Fruit fly (Drosophila melanogaster) whole organism, embryonic: ENCODE data around the gene CG5535.
A peak's percentile ranks its signal among the peaks of the same experiment; 100 is the strongest.

Experiments used
- Atf-2 ChIP-seq: fragments of 200-800 bp; sonication (Bioruptor generic); optimal IDR thresholded peaks from 2 replicates; lab custom pipeline; 2016; ENCODE audit warnings: missing biosample characterization, missing genetic modification characterization
- CG10209 ChIP-seq: fragments of 200-800 bp; sonication (Bioruptor generic); optimal IDR thresholded peaks from 3 replicates; lab custom pipeline; 2017; ENCODE audit warnings: missing biosample characterization, mild to moderate bottlenecking, missing genetic modification characterization, missing genetic modification reagents
- CG10321 ChIP-seq: fragments of 200-800 bp; sonication (Bioruptor generic); IDR thresholded peaks from 2 replicates; pipeline ENCODE4 v1.3.6; 2022; ENCODE audit warnings: missing biosample characterization, missing genetic modification characterization
- CG10959 ChIP-seq: fragments of 200-800 bp; sonication (Bioruptor generic); IDR thresholded peaks from 2 replicates; pipeline ENCODE4 v1.3.6; 2022; ENCODE audit warnings: missing biosample characterization, missing genetic modification characterization
- CG12071 ChIP-seq: fragments of 200-800 bp; sonication (Bioruptor generic); optimal IDR thresholded peaks from 3 replicates; lab custom pipeline; 2018; ENCODE audit warnings: missing biosample characterization, mild to moderate bottlenecking, missing genetic modification characterization
- CG12155 ChIP-seq: fragments of 200-800 bp; sonication (Bioruptor generic); optimal IDR thresholded peaks from 3 replicates; lab custom pipeline; 2016; ENCODE audit warnings: missing biosample characterization, missing genetic modification characterization
- CG1233 ChIP-seq: fragments of 200-800 bp; sonication (Bioruptor generic); optimal IDR thresholded peaks from 4 replicates; lab custom pipeline; 2018; ENCODE audit warnings: missing biosample characterization, mild to moderate bottlenecking, missing genetic modification characterization
- CG14710 ChIP-seq: fragments of 200-800 bp; sonication (Bioruptor generic); optimal IDR thresholded peaks from 3 replicates; lab custom pipeline; 2019; ENCODE audit warnings: missing biosample characterization, mild to moderate bottlenecking, missing genetic modification characterization, moderate library complexity
- CG1647 ChIP-seq: fragments of 200-800 bp; sonication (Bioruptor generic); optimal IDR thresholded peaks from 3 replicates; lab custom pipeline; 2016; ENCODE audit warnings: missing biosample characterization, missing genetic modification characterization
- CG17328 ChIP-seq: fragments of 200-800 bp; sonication (Bioruptor generic); IDR thresholded peaks from 2 replicates; pipeline ENCODE4 v1.3.6; 2022; ENCODE audit warnings: missing biosample characterization, missing genetic modification characterization
- CG18262 ChIP-seq: fragments of 200-800 bp; optimal IDR thresholded peaks from 3 replicates; lab custom pipeline; 2019; ENCODE audit warnings: missing biosample characterization, mild to moderate bottlenecking, missing genetic modification characterization, moderate library complexity
- CG3163 ChIP-seq: fragments of 200-800 bp; sonication (Bioruptor generic); optimal IDR thresholded peaks from 3 replicates; lab custom pipeline; 2016; ENCODE audit warnings: missing biosample characterization, missing genetic modification characterization
- CG34224 ChIP-seq: fragments of 200-800 bp; sonication (Bioruptor generic); IDR thresholded peaks from 3 replicates; pipeline ENCODE4 v1.3.6; 2022; ENCODE audit warnings: missing biosample characterization, missing genetic modification characterization; ENCODE audit not compliant: partially characterized antibody
- CG3995 ChIP-seq: fragments of 200-800 bp; sonication (Bioruptor generic); optimal IDR thresholded peaks from 3 replicates; lab custom pipeline; 2016; ENCODE audit warnings: missing biosample characterization, missing genetic modification characterization
- CG6813 ChIP-seq: fragments of 200-800 bp; sonication (Bioruptor generic); optimal IDR thresholded peaks from 2 replicates; lab custom pipeline; 2017; ENCODE audit warnings: missing biosample characterization, missing genetic modification characterization, mild to moderate bottlenecking, moderate library complexity, missing genetic modification reagents
- CG7357 ChIP-seq: fragments of 200-800 bp; sonication (Bioruptor generic); IDR thresholded peaks from 3 replicates; pipeline ENCODE4 v1.3.6; 2022; ENCODE audit warnings: missing biosample characterization, missing genetic modification characterization
- CG7745 ChIP-seq: fragments of 200-800 bp; sonication (Bioruptor generic); optimal IDR thresholded peaks from 2 replicates; lab custom pipeline; 2018; ENCODE audit warnings: missing biosample characterization, mild to moderate bottlenecking, missing genetic modification characterization, moderate library complexity
- CG8290 ChIP-seq, 3 experiments: fragments of 200-800 bp; sonication (Bioruptor generic); optimal IDR thresholded peaks; 2 replicates each; lab custom pipeline; 2016 to 2019; ENCODE audit warnings: missing biosample characterization in 3 of 3, missing genetic modification characterization in 3 of 3, mild to moderate bottlenecking in 2 of 3, moderate library complexity in 1 of 3
- CG9727 ChIP-seq: fragments of 200-800 bp; sonication (Bioruptor generic); optimal IDR thresholded peaks from 3 replicates; lab custom pipeline; 2017; ENCODE audit warnings: missing biosample characterization, mild to moderate bottlenecking, missing genetic modification characterization
- CG9817 ChIP-seq: fragments of 200-800 bp; sonication (Bioruptor generic); optimal IDR thresholded peaks from 2 replicates; lab custom pipeline; 2018; ENCODE audit warnings: missing biosample characterization, mild to moderate bottlenecking, missing genetic modification characterization, moderate library complexity
- CkIIα-i1 ChIP-seq: fragments of 200-800 bp; sonication (Bioruptor generic); IDR thresholded peaks from 2 replicates; pipeline ENCODE4 v1.3.6; 2022; ENCODE audit warnings: missing biosample characterization, missing genetic modification characterization
- Dfd ChIP-seq, 2 experiments: fragments of >200 bp; optimal IDR thresholded peaks; 2 replicates each; lab custom pipeline; 2017; ENCODE audit warnings: missing biosample characterization in 2 of 2, missing genetic modification characterization in 2 of 2
- Doc2 ChIP-seq: fragments of 200-800 bp; sonication (Bioruptor generic); IDR thresholded peaks from 2 replicates; pipeline ENCODE4 v1.3.6; 2022; ENCODE audit warnings: missing biosample characterization, missing genetic modification characterization
- Doc3 ChIP-seq: fragments of 200-800 bp; sonication (Bioruptor generic); IDR thresholded peaks from 3 replicates; pipeline ENCODE4 v1.3.6; 2022; ENCODE audit warnings: missing biosample characterization, missing genetic modification characterization; ENCODE audit not compliant: partially characterized antibody
- Fer3 ChIP-seq: fragments of 200-800 bp; sonication (Bioruptor generic); optimal IDR thresholded peaks from 2 replicates; lab custom pipeline; 2018; ENCODE audit warnings: missing biosample characterization, mild to moderate bottlenecking, missing genetic modification characterization, moderate library complexity
- GATAe ChIP-seq: fragments of 200-800 bp; sonication (Bioruptor generic); conservative IDR thresholded peaks from 2 replicates; pipeline ENCODE4 v1.3.6; 2022; ENCODE audit warnings: missing biosample characterization, missing genetic modification characterization
- H2.0 ChIP-seq: fragments of 200-800 bp; sonication (Bioruptor generic); IDR thresholded peaks from 2 replicates; pipeline ENCODE4 v1.3.6; 2022; ENCODE audit warnings: missing biosample characterization, missing genetic modification characterization
- Neu2 ChIP-seq: fragments of 200-800 bp; sonication (Bioruptor generic); optimal IDR thresholded peaks from 3 replicates; lab custom pipeline; 2016; ENCODE audit warnings: missing biosample characterization, missing genetic modification characterization, borderline replicate concordance
- Nf-YC ChIP-seq: fragments of 200-800 bp; optimal IDR thresholded peaks from 3 replicates; lab custom pipeline; 2019; ENCODE audit warnings: missing biosample characterization, mild to moderate bottlenecking, missing genetic modification characterization, moderate library complexity
- Opbp ChIP-seq: fragments of 200-800 bp; sonication (Bioruptor generic); IDR thresholded peaks from 3 replicates; pipeline ENCODE4 v1.3.6; 2022; ENCODE audit warnings: missing biosample characterization, missing genetic modification characterization; ENCODE audit not compliant: partially characterized antibody
- Ptx1 ChIP-seq: fragments of 200-800 bp; sonication (Bioruptor generic); IDR thresholded peaks from 2 replicates; pipeline ENCODE4 v1.3.6; 2022; ENCODE audit warnings: missing biosample characterization, missing genetic modification characterization
- Side ChIP-seq: fragments of 200-800 bp; sonication (Bioruptor generic); optimal IDR thresholded peaks from 2 replicates; lab custom pipeline; 2016; ENCODE audit warnings: missing biosample characterization, missing genetic modification characterization
- Vsx1 ChIP-seq: fragments of 200-800 bp; sonication (Bioruptor generic); optimal IDR thresholded peaks from 2 replicates; lab custom pipeline; 2017; ENCODE audit warnings: missing biosample characterization, mild to moderate bottlenecking, missing genetic modification characterization, missing genetic modification reagents
- YL-1 ChIP-seq: fragments of 200-800 bp; sonication (Bioruptor generic); optimal IDR thresholded peaks from 3 replicates; lab custom pipeline; 2017; ENCODE audit warnings: missing biosample characterization, mild to moderate bottlenecking, missing genetic modification characterization
- br ChIP-seq: fragments of >200 bp; optimal IDR thresholded peaks from 2 replicates; lab custom pipeline; 2017
- cad ChIP-seq: fragments of >200 bp; optimal IDR thresholded peaks from 2 replicates; lab custom pipeline; 2017; ENCODE audit warnings: missing biosample characterization, missing genetic modification characterization
- cas ChIP-seq: fragments of 200-800 bp; sonication (Bioruptor generic); IDR thresholded peaks from 2 replicates; pipeline ENCODE4 v1.3.6; 2022; ENCODE audit warnings: missing biosample characterization, missing genetic modification characterization
- eve ChIP-seq, 2 experiments: fragments of >200 bp; optimal IDR thresholded peaks; 2 replicates each; lab custom pipeline; 2017; ENCODE audit warnings: missing biosample characterization in 2 of 2, missing genetic modification characterization in 2 of 2
- eyg ChIP-seq: fragments of 200-800 bp; sonication (Bioruptor generic); optimal IDR thresholded peaks from 3 replicates; lab custom pipeline; 2016; ENCODE audit warnings: missing biosample characterization, missing genetic modification characterization
- gfzf ChIP-seq: fragments of 200-800 bp; sonication (Bioruptor generic); optimal IDR thresholded peaks from 2 replicates; lab custom pipeline; 2016; ENCODE audit warnings: missing biosample characterization, mild to moderate bottlenecking, missing genetic modification characterization, moderate library complexity
- grn ChIP-seq: fragments of 200-800 bp; sonication (Bioruptor generic); optimal IDR thresholded peaks from 3 replicates; lab custom pipeline; 2017; ENCODE audit warnings: missing biosample characterization, missing genetic modification characterization
- gsb ChIP-seq: fragments of 200-800 bp; sonication (Bioruptor generic); IDR thresholded peaks from 2 replicates; pipeline ENCODE4 v1.3.6; 2022; ENCODE audit warnings: missing biosample characterization, missing genetic modification characterization
- gt ChIP-seq: fragments of 200-800 bp; sonication (Bioruptor generic); IDR thresholded peaks from 2 replicates; pipeline ENCODE4 v1.3.6; 2022; ENCODE audit warnings: missing biosample characterization, missing genetic modification characterization
- ham ChIP-seq: fragments of 200-800 bp; sonication (Bioruptor generic); IDR thresholded peaks from 2 replicates; pipeline ENCODE4 v1.3.6; 2022; ENCODE audit warnings: missing biosample characterization, missing genetic modification characterization
- ken ChIP-seq: fragments of 200-800 bp; sonication (Bioruptor generic); IDR thresholded peaks from 3 replicates; pipeline ENCODE4 v1.3.6; 2022; ENCODE audit warnings: missing biosample characterization, missing genetic modification characterization
- lmd ChIP-seq: fragments of 200-800 bp; sonication (Bioruptor generic); IDR thresholded peaks from 2 replicates; pipeline ENCODE4 v1.3.6; 2022; ENCODE audit warnings: missing biosample characterization, missing genetic modification characterization
- p53 ChIP-seq: fragments of 200-800 bp; sonication (Bioruptor generic); optimal IDR thresholded peaks from 2 replicates; lab custom pipeline; 2016; ENCODE audit warnings: missing biosample characterization, missing genetic modification characterization
- psq ChIP-seq: fragments of 200-800 bp; sonication (Bioruptor generic); optimal IDR thresholded peaks from 2 replicates; lab custom pipeline; 2017; ENCODE audit warnings: missing biosample characterization, missing genetic modification characterization
- shn ChIP-seq: fragments of 200-800 bp; sonication (Bioruptor generic); optimal IDR thresholded peaks from 3 replicates; lab custom pipeline; 2016; ENCODE audit warnings: missing biosample characterization, missing genetic modification characterization
- so ChIP-seq: fragments of 200-800 bp; sonication (Bioruptor generic); IDR thresholded peaks from 3 replicates; pipeline ENCODE4 v1.3.6; 2022; ENCODE audit warnings: missing biosample characterization, missing genetic modification characterization
- trem ChIP-seq: fragments of 200-800 bp; optimal IDR thresholded peaks from 3 replicates; lab custom pipeline; 2019; ENCODE audit warnings: missing biosample characterization, mild to moderate bottlenecking, missing genetic modification characterization, moderate library complexity
- usp ChIP-seq: fragments of >200 bp; optimal IDR thresholded peaks from 2 replicates; lab custom pipeline; 2017; ENCODE audit warnings: missing biosample characterization, missing genetic modification characterization

The CG5535 gene

dm6 chr3L:17841085-17841606 is 15.4 kb downstream of the CG5535 start, which contains the start of gene CG5577 (continued):
- TF ChIP-seq ham (GFP tag; lab: Robert Waterston, UW) (no peak), br (no peak), Nf-YC (tag; lab: Kevin White, UChicago) (peak; percentile 90), lmd (GFP tag; lab: Robert Waterston, UW) (peak; percentile 15; the same call in 1 of the 2 replicates), so (no peak), eyg (GFP tag; lab: Kevin White, UChicago) (no peak), cas (GFP tag; lab: Robert Waterston, UW) (no peak), Atf-2 (GFP tag; lab: Kevin White, UChicago) (no peak), Neu2 (no peak), gfzf (GFP tag; lab: Kevin White, UChicago) (no peak), ken (GFP tag; lab: Robert Waterston, UW) (no peak), CG18262 (no peak), gt (GFP tag; lab: Robert Waterston, UW) (no peak), Fer3 (tag; lab: Kevin White, UChicago) (peak; percentile 15), CG9817 (tag; lab: Kevin White, UChicago) (no peak), Side (no peak), CG14710 (tag; lab: Kevin White, UChicago) (no peak), Doc2 (no peak), CG17328 (GFP tag; lab: Robert Waterston, UW) (no peak), CG7745 (no peak), CG6813 (GFP tag; lab: Kevin White, UChicago) (no peak), p53 (GFP tag; lab: Kevin White, UChicago) (no peak), CG10209 (no peak), eve (GFP tag; optimal IDR thresholded peaks at IDR 0.05; lab: Kevin White, UChicago) (no peak), CG9727 (GFP tag; lab: Kevin White, UChicago) (no peak), CG1647 (GFP tag; lab: Kevin White, UChicago) (no peak), CG7357 (no peak), CG12071 (GFP tag; lab: Kevin White, UChicago) (no peak), CkIIα-i1 (no peak), Ptx1 (no peak), H2.0 (GFP tag; lab: Robert Waterston, UW) (no peak), gsb (GFP tag; lab: Robert Waterston, UW) (no peak), usp (GFP tag; lab: Kevin White, UChicago) (no peak), CG3995 (GFP tag; lab: Kevin White, UChicago) (peak; percentile 75), GATAe (GFP tag; lab: Robert Waterston, UW) (no peak), YL-1 (no peak), shn (peak; percentile 16), grn (GFP tag; lab: Kevin White, UChicago) (no peak), Doc3 (GFP tag; lab: Robert Waterston, UW) (no peak), CG10321 (GFP tag; lab: Robert Waterston, UW) (no peak), Vsx1 (GFP tag; lab: Kevin White, UChicago) (no peak), cad (GFP tag; lab: Kevin White, UChicago) (no peak), CG34224 (GFP tag; lab: Robert Waterston, UW) (peak; percentile 60), CG3163 (GFP tag; lab: Kevin White, UChicago) (peak; percentile 14), CG8290 (GFP tag; optimal IDR thresholded peaks at IDR 0.05; lab: Kevin White, UChicago) (no peak), CG8290 (tag; optimal IDR thresholded peaks at IDR 0.05; lab: Kevin White, UChicago) (peak in 1 of 2 experiments; percentile 72), CG1233 (no peak), CG12155 (no peak), trem (tag; lab: Kevin White, UChicago) (no peak), Dfd (GFP tag; optimal IDR thresholded peaks at IDR 0.05; lab: Kevin White, UChicago) (no peak), Opbp (GFP tag; lab: Robert Waterston, UW) (no peak), CG10959 (no peak), psq (GFP tag; lab: Kevin White, UChicago) (no peak)
